Fruit fly (Drosophila melanogaster): Measurements from ENCODE around the gene RunxB.

- TF ChIP-seq CG33017 (tag; optimal IDR thresholded peaks at IDR 0.05) (no peak), CG7045 (GFP tag; optimal IDR thresholded peaks at IDR 0.05) (no peak), Mnt (GFP tag; optimal IDR thresholded peaks at IDR 0.05) (no peak), CG11617 (GFP tag; optimal IDR thresholded peaks at IDR 0.05) (no peak), bab1 (GFP tag; optimal IDR thresholded peaks at IDR 0.05) (no peak), tj (GFP tag; optimal IDR thresholded peaks at IDR 0.05) (no peak)
These were observed 42.3 kb upstream of the RunxB start for dm6 chrX:20495767-20496656.
